Worm (Caenorhabditis elegans) whole organism, L1 larva: ENCODE results near the gene T05G5.5.

Experiments
- C16A3.4 ChIP-seq: fragments of 150-350 bp; optimal IDR thresholded peaks from 2 replicates; lab custom pipeline; 2014; ENCODE audit warnings: missing biosample characterization, missing genetic modification characterization
- Y116A8C.19 ChIP-seq: sonication (generic microtip); optimal IDR thresholded peaks from 2 replicates; lab custom pipeline; 2016; ENCODE audit warnings: missing compliant biosample characterization, missing genetic modification characterization, borderline replicate concordance
- aha-1 ChIP-seq: fragments of 150-350 bp; optimal IDR thresholded peaks from 2 replicates; lab custom pipeline; 2014; ENCODE audit warnings: missing biosample characterization, missing genetic modification characterization
- blmp-1 ChIP-seq: fragments of 150-350 bp; optimal IDR thresholded peaks from 2 replicates; lab custom pipeline; 2014; ENCODE audit warnings: missing biosample characterization, missing genetic modification characterization
- ceh-63 ChIP-seq: fragments of 200-800 bp; sonication (Bioruptor generic); optimal IDR thresholded peaks from 2 replicates; lab custom pipeline; 2018; ENCODE audit warnings: mild to moderate bottlenecking, missing genetic modification characterization, missing compliant biosample characterization
- ceh-88 ChIP-seq: fragments of 200-800 bp; sonication (Bioruptor generic); IDR thresholded peaks from 2 replicates; pipeline ENCODE4 v1.3.6; 2022; ENCODE audit warnings: missing genetic modification characterization, missing compliant biosample characterization
- ceh-90 ChIP-seq: sonication (generic microtip); optimal IDR thresholded peaks from 2 replicates; lab custom pipeline; 2016; ENCODE audit warnings: missing genetic modification characterization, missing compliant biosample characterization
- dpl-1 ChIP-seq, 3 experiments: fragments of 150-350 bp in 2 of 3; sonication (generic microtip) in 1 of 3; optimal IDR thresholded peaks; 2 replicates each; lab custom pipeline; 2014 to 2017; ENCODE audit warnings: missing biosample characterization in 3 of 3, missing genetic modification characterization in 3 of 3, missing genetic modification reagents in 3 of 3
- efl-1 ChIP-seq, 4 experiments: fragments of 150-350 bp; optimal IDR thresholded peaks in 3 of 4; peaks in 1 of 4; 1 replicate in 1 of 4; 2 replicates in 3 of 4; lab custom pipeline; 2014; ENCODE audit warnings: missing biosample characterization in 2 of 4, missing genetic modification characterization in 2 of 4, missing genetic modification reagents in 2 of 4
- efl-3 ChIP-seq: fragments of 200-800 bp; sonication (Bioruptor generic); optimal IDR thresholded peaks from 2 replicates; lab custom pipeline; 2018; ENCODE audit warnings: mild to moderate bottlenecking, missing genetic modification characterization, missing compliant biosample characterization
- egl-27 ChIP-seq, 2 experiments: fragments of 150-350 bp in 1 of 2; sonication (generic microtip); optimal IDR thresholded peaks; 3 replicates each; lab custom pipeline; 2017 to 2018; ENCODE audit warnings: missing biosample characterization in 2 of 2, missing genetic modification characterization in 2 of 2, missing genetic modification reagents in 2 of 2
- elt-2 ChIP-seq: sonication (generic microtip); optimal IDR thresholded peaks from 2 replicates; lab custom pipeline; 2016; ENCODE audit warnings: missing genetic modification characterization, mild to moderate bottlenecking, inconsistent platforms, missing compliant biosample characterization, missing genetic modification reagents
- fos-1 ChIP-seq: fragments of 150-350 bp; optimal IDR thresholded peaks from 2 replicates; lab custom pipeline; 2014; ENCODE audit warnings: missing biosample characterization, missing genetic modification characterization
- hlh-17 ChIP-seq: fragments of 200-800 bp; sonication (Bioruptor generic); optimal IDR thresholded peaks from 2 replicates; lab custom pipeline; 2018; ENCODE audit warnings: missing genetic modification characterization, mild to moderate bottlenecking, missing compliant biosample characterization, moderate library complexity, borderline replicate concordance
- hlh-4 ChIP-seq: sonication (generic microtip); optimal IDR thresholded peaks from 2 replicates; lab custom pipeline; 2016; ENCODE audit warnings: mild to moderate bottlenecking, missing genetic modification characterization, missing compliant biosample characterization
- isw-1 ChIP-seq: fragments of 200-800 bp; sonication (Bioruptor generic); IDR thresholded peaks from 2 replicates; pipeline ENCODE4 v1.3.6; 2022; ENCODE audit warnings: missing genetic modification characterization, missing compliant biosample characterization
- lin-13 ChIP-seq: fragments of 150-350 bp; optimal IDR thresholded peaks from 2 replicates; lab custom pipeline; 2014; ENCODE audit warnings: missing biosample characterization, missing genetic modification reagents, missing genetic modification characterization
- lin-14 ChIP-seq: fragments of 200-800 bp; sonication (Bioruptor generic); optimal IDR thresholded peaks from 2 replicates; lab custom pipeline; 2018; ENCODE audit warnings: mild to moderate bottlenecking, missing genetic modification characterization, moderate library complexity, missing compliant biosample characterization
- lin-15B ChIP-seq: fragments of 150-350 bp; sonication (generic microtip); optimal IDR thresholded peaks from 3 replicates; lab custom pipeline; 2014; ENCODE audit warnings: missing biosample characterization, missing genetic modification characterization
- lin-35 ChIP-seq, 2 experiments: fragments of 150-350 bp; optimal IDR thresholded peaks; 2 replicates each; lab custom pipeline; 2014; ENCODE audit warnings: missing biosample characterization in 2 of 2, missing genetic modification characterization in 2 of 2, missing genetic modification reagents in 2 of 2
- lin-39 ChIP-seq: fragments of 150-350 bp; optimal IDR thresholded peaks from 2 replicates; lab custom pipeline; 2014; ENCODE audit warnings: missing biosample characterization, missing genetic modification reagents, missing genetic modification characterization
- lir-3 ChIP-seq: sonication (generic microtip); optimal IDR thresholded peaks from 2 replicates; lab custom pipeline; 2016; ENCODE audit warnings: mild to moderate bottlenecking, missing genetic modification characterization, moderate library complexity, missing compliant biosample characterization; ENCODE audit not compliant: poor library complexity
- lsy-2 ChIP-seq, 2 experiments: fragments of 150-350 bp; optimal IDR thresholded peaks; 2 replicates each; lab custom pipeline; 2014; ENCODE audit warnings: missing biosample characterization in 2 of 2, missing genetic modification characterization in 2 of 2
- mdl-1 ChIP-seq, 2 experiments: fragments of 150-350 bp; optimal IDR thresholded peaks; 2 replicates each; lab custom pipeline; 2014 to 2017; ENCODE audit warnings: missing biosample characterization in 2 of 2, missing genetic modification characterization in 2 of 2, inconsistent platforms in 1 of 2
- mep-1 ChIP-seq: fragments of 150-350 bp; optimal IDR thresholded peaks from 2 replicates; lab custom pipeline; 2014; ENCODE audit warnings: missing biosample characterization, missing genetic modification characterization
- nhr-20 ChIP-seq: sonication (generic microtip); optimal IDR thresholded peaks from 2 replicates; lab custom pipeline; 2016; ENCODE audit warnings: mild to moderate bottlenecking, missing genetic modification characterization, missing compliant biosample characterization
- nhr-28 ChIP-seq: fragments of 150-350 bp; optimal IDR thresholded peaks from 2 replicates; lab custom pipeline; 2014; ENCODE audit warnings: missing biosample characterization, missing genetic modification characterization
- nhr-47 ChIP-seq: sonication (generic microtip); optimal IDR thresholded peaks from 2 replicates; lab custom pipeline; 2016; ENCODE audit warnings: mild to moderate bottlenecking, missing genetic modification characterization, moderate library complexity, missing compliant biosample characterization
- nhr-71 ChIP-seq: sonication (generic microtip); optimal IDR thresholded peaks from 2 replicates; lab custom pipeline; 2016; ENCODE audit warnings: mild to moderate bottlenecking, missing genetic modification characterization, moderate library complexity, missing compliant biosample characterization
- nhr-76 ChIP-seq: sonication (generic microtip); optimal IDR thresholded peaks from 2 replicates; lab custom pipeline; 2017; ENCODE audit warnings: missing biosample characterization, missing genetic modification characterization
- nhr-77 ChIP-seq: fragments of 150-350 bp; optimal IDR thresholded peaks from 2 replicates; lab custom pipeline; 2014; ENCODE audit warnings: missing biosample characterization, missing genetic modification characterization
- nhr-85 ChIP-seq: sonication (generic microtip); peaks from one replicate; lab custom pipeline; 2016; ENCODE audit warnings: missing genetic modification characterization, inconsistent platforms, missing compliant biosample characterization
- nhr-90 ChIP-seq: sonication (generic microtip); optimal IDR thresholded peaks from 2 replicates; lab custom pipeline; 2016; ENCODE audit warnings: mild to moderate bottlenecking, missing genetic modification characterization, missing compliant biosample characterization; ENCODE audit not compliant: poor library complexity
- pax-3 ChIP-seq: fragments of 200-800 bp; sonication (Bioruptor generic); optimal IDR thresholded peaks from 2 replicates; lab custom pipeline; 2018; ENCODE audit warnings: mild to moderate bottlenecking, missing genetic modification characterization, moderate library complexity, missing compliant biosample characterization
- pqm-1 ChIP-seq: sonication (generic microtip); optimal IDR thresholded peaks from 3 replicates; lab custom pipeline; 2017; ENCODE audit warnings: missing biosample characterization, missing genetic modification characterization
- skn-1 ChIP-seq: fragments of 150-350 bp; optimal IDR thresholded peaks from 2 replicates; lab custom pipeline; 2014; ENCODE audit warnings: missing biosample characterization, missing genetic modification characterization
- snpc-4 ChIP-seq: fragments of 150-350 bp; optimal IDR thresholded peaks from 2 replicates; lab custom pipeline; 2014; ENCODE audit warnings: missing biosample characterization, missing genetic modification characterization
- snu-23 ChIP-seq: sonication (generic microtip); optimal IDR thresholded peaks from 2 replicates; lab custom pipeline; 2016; ENCODE audit warnings: missing genetic modification characterization, missing compliant biosample characterization
- sup-37 ChIP-seq: fragments of 200-800 bp; sonication (Bioruptor generic); optimal IDR thresholded peaks from 2 replicates; lab custom pipeline; 2018; ENCODE audit warnings: mild to moderate bottlenecking, missing genetic modification characterization, missing compliant biosample characterization
- swsn-7 ChIP-seq: sonication (generic microtip); optimal IDR thresholded peaks from 2 replicates; lab custom pipeline; 2016; ENCODE audit warnings: missing genetic modification characterization, missing compliant biosample characterization
- tlp-1 ChIP-seq: fragments of 150-350 bp; optimal IDR thresholded peaks from 2 replicates; lab custom pipeline; 2014; ENCODE audit warnings: missing biosample characterization, missing genetic modification characterization
- unc-62 ChIP-seq: fragments of 150-350 bp; optimal IDR thresholded peaks from 2 replicates; lab custom pipeline; 2014; ENCODE audit warnings: missing biosample characterization, missing genetic modification reagents, missing genetic modification characterization
- xbp-1 ChIP-seq: sonication (generic microtip); optimal IDR thresholded peaks from 2 replicates; lab custom pipeline; 2016; ENCODE audit warnings: missing genetic modification characterization, missing compliant biosample characterization
- zag-1 ChIP-seq: fragments of 150-350 bp; optimal IDR thresholded peaks from 2 replicates; lab custom pipeline; 2014; ENCODE audit warnings: missing biosample characterization, missing genetic modification characterization
- zip-4 ChIP-seq: fragments of 200-800 bp; sonication (Bioruptor generic); optimal IDR thresholded peaks from 2 replicates; lab custom pipeline; 2018; ENCODE audit warnings: mild to moderate bottlenecking, missing genetic modification characterization, moderate library complexity, missing compliant biosample characterization

The T05G5.5 gene

ce11 chrIII:9752852-9753251 is 1.6 kb upstream of the T05G5.5 start, which contains the start of gene ech-6:
TSS of gene ech-6 (minus strand) at chrIII:9752883.
- peak; percentile 42 for TF ChIP-seq nhr-85 (tag; lab: Kevin White, UChicago)
- peak; percentile 87 for TF ChIP-seq nhr-71
- TF ChIP-seq lin-35 (GFP tag; optimal IDR thresholded peaks at IDR 0.05; lab: Kevin White, UChicago), result peak in 1 of 2 experiments; percentile 35
- no peak for TF ChIP-seq lin-39 (tag; lab: Kevin White, UChicago)
- peak; percentile 64 for TF ChIP-seq nhr-20 (tag; lab: Kevin White, UChicago)
- peak; percentile 72 for TF ChIP-seq snu-23
- TF ChIP-seq ceh-63 (GFP tag; lab: Kevin White, UChicago), result no peak
- peak; percentile 2 for TF ChIP-seq xbp-1 (tag; lab: Kevin White, UChicago)
- TF ChIP-seq nhr-90 (tag; lab: Kevin White, UChicago), result peak; percentile 44
- TF ChIP-seq efl-1 (optimal IDR thresholded peaks at IDR 0.05; lab: Kevin White, UChicago), result peak; percentile 31
- TF ChIP-seq efl-1 (GFP tag; optimal IDR thresholded peaks at IDR 0.05 in 1 of 2; lab: Kevin White, UChicago), result no peak
- TF ChIP-seq elt-2 (tag; lab: Kevin White, UChicago), result peak; percentile 2
- no peak for TF ChIP-seq efl-3 (GFP tag; lab: Kevin White, UChicago)
- peak; percentile 31 to 39 for TF ChIP-seq lsy-2 (tag; optimal IDR thresholded peaks at IDR 0.05; lab: Kevin White, UChicago)

DNA sequence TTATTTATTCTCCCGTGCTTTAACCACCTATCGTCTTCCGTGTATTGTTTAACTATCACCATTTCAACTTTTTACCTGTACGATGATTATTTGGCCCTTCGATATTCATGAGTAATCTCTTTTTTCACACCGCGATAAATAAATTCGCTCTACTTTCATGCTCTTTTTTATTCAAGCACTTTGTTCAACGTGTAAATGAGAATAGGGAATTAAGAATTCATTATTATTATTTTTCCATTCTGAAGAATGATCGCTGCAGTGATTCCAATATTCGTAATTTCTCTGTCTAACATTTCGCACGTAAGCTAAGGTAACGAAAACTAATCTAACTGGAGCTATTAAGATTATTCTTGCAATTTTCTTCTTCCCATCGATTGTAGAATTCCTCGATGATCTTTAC is 2.5 kb downstream of the T05G5.5 start, which contains the start of gene T05G5.4:
TSS of gene T05G5.4 (plus strand) at position 241 of the 400 bp plus-strand sequence.
- no peak for TF ChIP-seq lir-3 (tag; lab: Kevin White, UChicago)
- no peak for TF ChIP-seq zag-1 (tag; lab: Kevin White, UChicago)
- no peak for TF ChIP-seq ceh-90
- no peak for TF ChIP-seq elt-2 (tag; lab: Kevin White, UChicago)
- no peak for TF ChIP-seq nhr-76 (tag; lab: Kevin White, UChicago)
- TF ChIP-seq hlh-17, result no peak
- no peak for TF ChIP-seq fos-1 (tag; lab: Kevin White, UChicago)
- TF ChIP-seq tlp-1 (tag; lab: Kevin White, UChicago), result no peak
- no peak for TF ChIP-seq isw-1 (GFP tag; lab: Robert Waterston, UW)
- TF ChIP-seq mep-1 (tag; lab: Kevin White, UChicago), result no peak
- TF ChIP-seq Y116A8C.19 (tag; lab: Kevin White, UChicago), result no peak
- no peak for TF ChIP-seq egl-27 (tag; optimal IDR thresholded peaks at IDR 0.05; lab: Kevin White, UChicago)
- TF ChIP-seq nhr-85 (tag; lab: Kevin White, UChicago), result no peak
- no peak for TF ChIP-seq nhr-77 (tag; lab: Kevin White, UChicago)
- no peak for TF ChIP-seq zip-4 (GFP tag; lab: Kevin White, UChicago)

ce11 chrIII:9747133-9747532 is 4.1 kb downstream of the T05G5.5 start, which contains the start of the genes iff-1 and cdk-1:
TSS of gene iff-1 (minus strand) at chrIII:9747193.
TSS of gene cdk-1 (plus strand) at chrIII:9747472.
- TF ChIP-seq efl-1 (optimal IDR thresholded peaks at IDR 0.05; lab: Kevin White, UChicago), result peak; percentile 87 to 95
- peak; percentile 89 to 98 for TF ChIP-seq efl-1 (GFP tag; optimal IDR thresholded peaks at IDR 0.05 in 1 of 2; lab: Kevin White, UChicago)
- TF ChIP-seq skn-1 (tag; lab: Kevin White, UChicago), result peak; percentile 83
- peak; percentile 30 for TF ChIP-seq lin-15B
- peak; percentile 57 to 82 for TF ChIP-seq lsy-2 (tag; optimal IDR thresholded peaks at IDR 0.05; lab: Kevin White, UChicago)
- TF ChIP-seq unc-62 (GFP tag; lab: Kevin White, UChicago), result no peak
- TF ChIP-seq tlp-1 (tag; lab: Kevin White, UChicago), result no peak
- TF ChIP-seq snpc-4 (tag; lab: Kevin White, UChicago), result no peak
- no peak for TF ChIP-seq hlh-4 (tag; lab: Kevin White, UChicago)
- TF ChIP-seq nhr-20 (tag; lab: Kevin White, UChicago), result no peak
- peak; percentile 24 for TF ChIP-seq nhr-71
- no peak for TF ChIP-seq pqm-1
- TF ChIP-seq lin-14, result no peak
- TF ChIP-seq nhr-47, result peak; percentile 7
- no peak for TF ChIP-seq aha-1 (tag; lab: Kevin White, UChicago)
- peak; percentile 56 for TF ChIP-seq nhr-85 (tag; lab: Kevin White, UChicago)
- no peak for TF ChIP-seq nhr-28 (tag; lab: Kevin White, UChicago)
- peak; percentile 41 for TF ChIP-seq blmp-1
- TF ChIP-seq snu-23, result peak; percentile 40
- TF ChIP-seq xbp-1 (tag; lab: Kevin White, UChicago), result peak; percentile 8
- no peak for TF ChIP-seq ceh-88 (GFP tag; lab: Robert Waterston, UW)
- TF ChIP-seq efl-3 (GFP tag; lab: Kevin White, UChicago), result no peak
- no peak for TF ChIP-seq mdl-1 (tag; optimal IDR thresholded peaks at IDR 0.05; lab: Kevin White, UChicago)
- no peak for TF ChIP-seq hlh-17
- TF ChIP-seq C16A3.4 (tag; lab: Kevin White, UChicago), result peak; percentile 43
- TF ChIP-seq ceh-90, result no peak
- peak; percentile 79 to 90 (median 86) for TF ChIP-seq dpl-1 (GFP tag; optimal IDR thresholded peaks at IDR 0.05; lab: Kevin White, UChicago)
- no peak for TF ChIP-seq sup-37 (GFP tag; lab: Kevin White, UChicago)
- peak; percentile 82 to 94 for TF ChIP-seq lin-35 (GFP tag; optimal IDR thresholded peaks at IDR 0.05; lab: Kevin White, UChicago)
- TF ChIP-seq swsn-7 (tag; lab: Kevin White, UChicago), result peak; percentile 2
- TF ChIP-seq mep-1 (tag; lab: Kevin White, UChicago), result no peak
- TF ChIP-seq pax-3 (tag; lab: Kevin White, UChicago), result no peak
- TF ChIP-seq isw-1 (GFP tag; lab: Robert Waterston, UW), result no peak
- TF ChIP-seq lin-13, result no peak
